Worm (Caenorhabditis elegans): Measurements from ENCODE around the gene nasp-1.

ce11 chrII:11110419-11110818 is 4.0 kb downstream of the nasp-1 start:
- TF ChIP-seq lin-13 (tag; optimal IDR thresholded peaks at IDR 0.05) = no peak
- no peak for TF ChIP-seq snpc-4 (tag; optimal IDR thresholded peaks at IDR 0.05)
- TF ChIP-seq ceh-43 (GFP tag; optimal IDR thresholded peaks at IDR 0.05) = no peak
- no peak for TF ChIP-seq nhr-76 (tag; optimal IDR thresholded peaks at IDR 0.05)
- no peak for TF ChIP-seq elt-3 (tag; optimal IDR thresholded peaks at IDR 0.05)
